Fruit fly (Drosophila melanogaster): Measurements from ENCODE around the gene CCT2.

Gene CCT2

DNA sequence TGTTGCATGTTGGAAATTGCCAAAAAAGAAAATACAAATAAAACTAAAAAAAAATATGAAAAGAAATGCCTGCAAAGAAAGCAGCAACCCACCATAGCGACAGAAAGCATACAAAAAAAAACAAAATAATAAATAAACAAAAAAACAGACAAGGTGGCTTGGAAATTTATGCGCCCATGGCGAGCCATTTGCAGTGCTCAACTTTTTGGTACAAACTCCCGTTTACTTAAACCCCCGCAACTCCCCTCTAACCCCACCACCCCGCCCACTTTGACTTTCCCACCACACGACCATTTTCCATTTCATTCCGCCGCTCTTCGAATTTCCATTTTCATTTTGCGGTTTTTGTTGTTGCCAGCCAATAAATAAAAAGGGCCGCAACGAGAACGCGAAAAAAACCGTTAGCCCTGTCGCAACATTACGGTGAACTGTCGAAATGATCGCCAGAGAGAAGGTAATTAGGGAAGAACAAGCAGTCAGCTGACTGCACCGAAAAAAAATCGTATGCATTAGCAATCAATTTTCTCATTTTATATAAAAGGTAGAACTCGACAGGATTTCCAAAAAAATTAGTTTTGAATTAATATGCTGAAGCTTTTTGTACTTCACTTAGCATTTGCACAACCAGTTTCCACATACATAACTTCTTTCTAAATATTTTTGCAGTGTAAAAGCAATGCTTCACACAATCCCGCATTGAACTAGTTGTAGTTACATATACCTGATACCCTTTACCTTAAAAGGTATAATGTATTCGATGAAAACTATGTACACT lies 47.6 kb downstream of the CCT2 start (continued):
- TF ChIP-seq CG9437 (GFP tag; optimal IDR thresholded peaks at IDR 0.05) (peak; percentile 24), CG8765 (GFP tag; IDR thresholded peaks at IDR 0.05) (no peak), sob (GFP tag; IDR thresholded peaks at IDR 0.05) (peak; percentile 33; the same call in 1 of the 2 replicates), Sox100B (GFP tag; optimal IDR thresholded peaks at IDR 0.05) (peak; percentile 16), Mes4 (GFP tag; optimal IDR thresholded peaks at IDR 0.05) (peak; percentile 20), tx (GFP tag; optimal IDR thresholded peaks at IDR 0.05) (peak; percentile 33), sc (optimal IDR thresholded peaks at IDR 0.05) (no peak), sc (GFP tag; optimal IDR thresholded peaks at IDR 0.05) (peak; percentile 27), CG11560 (tag; IDR thresholded peaks at IDR 0.05) (no peak), lola (GFP tag; optimal IDR thresholded peaks at IDR 0.05) (peak in 1 of 3 experiments; percentile 41), gt (GFP tag; IDR thresholded peaks at IDR 0.05) (no peak), cad (GFP tag; optimal IDR thresholded peaks at IDR 0.05) (no peak), CG6813 (GFP tag; optimal IDR thresholded peaks at IDR 0.05) (peak; percentile 26), Sox102F (GFP tag; optimal IDR thresholded peaks at IDR 0.05) (peak; percentile 74), inv (GFP tag; IDR thresholded peaks at IDR 0.05; ENCODE audit: partially characterized antibody) (no peak), CG31441 (GFP tag; IDR thresholded peaks at IDR 0.05) (peak; percentile 74), salm (tag; optimal IDR thresholded peaks at IDR 0.05) (peak; percentile 29), CG30431 (GFP tag; optimal IDR thresholded peaks at IDR 0.05) (no peak), CG12299 (tag; optimal IDR thresholded peaks at IDR 0.05) (no peak), Hr3 (GFP tag; optimal IDR thresholded peaks at IDR 0.05) (peak; percentile 38), CG12219 (GFP tag; optimal IDR thresholded peaks at IDR 0.05) (peak; percentile 18), chif (GFP tag; optimal IDR thresholded peaks at IDR 0.05) (peak; percentile 42 to 58), CG8944 (GFP tag; optimal IDR thresholded peaks at IDR 0.05) (peak; percentile 2), Rx (GFP tag; IDR thresholded peaks at IDR 0.05) (no peak), ind (GFP tag; optimal IDR thresholded peaks at IDR 0.05) (peak; percentile 16), tgo (GFP tag; IDR thresholded peaks at IDR 0.05) (peak; percentile 46; the same call in 2 of the 3 replicates), Lpt (GFP tag; optimal IDR thresholded peaks at IDR 0.05) (no peak), chn (GFP tag; optimal IDR thresholded peaks at IDR 0.05) (peak; percentile 3), fd102C (GFP tag; optimal IDR thresholded peaks at IDR 0.05) (no peak), Hr39 (optimal IDR thresholded peaks at IDR 0.05) (no peak), CG13287 (GFP tag; IDR thresholded peaks at IDR 0.05; ENCODE audit: partially characterized antibody) (no peak), CG8089 (GFP tag; optimal IDR thresholded peaks at IDR 0.05) (peak; percentile 2), CG17359 (tag; optimal IDR thresholded peaks at IDR 0.05) (peak; percentile 74), HLH3B (GFP tag; IDR thresholded peaks at IDR 0.05) (0 out of 2 replicates have a peak, but pooled peaks have one; percentile 31), jumu (GFP tag; optimal IDR thresholded peaks at IDR 0.05) (peak; percentile 24), pnt (GFP tag; optimal IDR thresholded peaks at IDR 0.05) (peak; percentile 37), Hsf (GFP tag; optimal IDR thresholded peaks at IDR 0.05) (peak; percentile 55), kni (GFP tag; optimal IDR thresholded peaks at IDR 0.05) (no peak), sr (GFP tag; IDR thresholded peaks at IDR 0.05) (no peak), CG14860 (GFP tag; IDR thresholded peaks at IDR 0.05; ENCODE audit: partially characterized antibody) (no peak), Max (GFP tag; optimal IDR thresholded peaks at IDR 0.05) (peak; percentile 36), emc (GFP tag; optimal IDR thresholded peaks at IDR 0.05) (peak; percentile 17), CG9817 (tag; optimal IDR thresholded peaks at IDR 0.05) (peak; percentile 14), Mrtf (GFP tag; IDR thresholded peaks at IDR 0.05) (0 out of 3 replicates have a peak, but pooled peaks have one; percentile 35), CG33213 (GFP tag; optimal IDR thresholded peaks at IDR 0.05) (peak; percentile 23), CG13123 (GFP tag; optimal IDR thresholded peaks at IDR 0.05) (no peak), schlank (tag; optimal IDR thresholded peaks at IDR 0.05) (no peak), CG9876 (GFP tag; optimal IDR thresholded peaks at IDR 0.05) (no peak), Sry-δ (GFP tag; optimal IDR thresholded peaks at IDR 0.05) (no peak), disco-r (GFP tag; optimal IDR thresholded peaks at IDR 0.05) (no peak)
